Worm (Caenorhabditis elegans): ENCODE data around the gene Y48E1B.17.

DNA sequence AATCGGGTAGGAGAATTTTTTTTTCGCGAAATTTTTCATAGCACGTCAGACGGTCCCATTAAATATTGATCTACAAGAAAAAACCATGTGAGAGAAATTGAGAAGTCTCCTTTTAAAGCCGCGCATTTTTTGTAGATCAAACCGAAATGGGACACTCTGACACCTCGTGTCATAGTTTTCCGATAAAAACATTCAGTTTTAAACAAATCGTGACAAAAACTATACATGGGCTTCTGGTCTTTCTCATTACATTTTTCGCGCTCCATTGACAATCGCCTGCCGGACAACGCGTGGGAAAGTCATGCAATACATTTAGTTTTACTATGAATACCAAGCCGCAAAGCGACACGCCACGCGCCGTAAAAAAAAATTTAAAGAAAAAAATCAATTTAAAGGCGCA is 35.5 kb downstream of the Y48E1B.17 start:
- no peak for TF ChIP-seq elt-3 (tag; optimal IDR thresholded peaks at IDR 0.05)
- no peak for TF ChIP-seq snpc-4 (tag; optimal IDR thresholded peaks at IDR 0.05)
- no peak for TF ChIP-seq elt-1 (tag; optimal IDR thresholded peaks at IDR 0.05)
- no peak for TF ChIP-seq nfya-1 (tag; optimal IDR thresholded peaks at IDR 0.05; ENCODE audit: insufficient read depth)
- TF ChIP-seq ztf-11 (tag; optimal IDR thresholded peaks at IDR 0.05) = no peak
- no peak for TF ChIP-seq lin-39 (tag; optimal IDR thresholded peaks at IDR 0.05)
- TF ChIP-seq zag-1 (tag; optimal IDR thresholded peaks at IDR 0.05) = no peak
- no peak for TF ChIP-seq lin-15B (tag; optimal IDR thresholded peaks at IDR 0.05)
- no peak for TF ChIP-seq ama-1 (optimal IDR thresholded peaks at IDR 0.05)
- TF ChIP-seq nhr-11 (tag; optimal IDR thresholded peaks at IDR 0.05) = no peak
- no peak for TF ChIP-seq nhr-237 (tag; optimal IDR thresholded peaks at IDR 0.05)
- no peak for TF ChIP-seq R02D3.7 (tag; optimal IDR thresholded peaks at IDR 0.05)
- no peak for TF ChIP-seq jun-1 (tag; optimal IDR thresholded peaks at IDR 0.05)
- TF ChIP-seq ZK546.5 (tag; optimal IDR thresholded peaks at IDR 0.05) = no peak

Measured in whole organism, L3 larva.